Worm (Caenorhabditis elegans): ENCODE data around the gene F46G11.6.

F46G11.6 gene

ce11 chrX:5787861-5788260, 1.6 kb downstream of the F46G11.6 start, which contains the start of gene F46G11.2:
Gene F46G11.2, plus strand, starts transcription at chrX:5788161.
- TF ChIP-seq T26A5.8 (tag; optimal IDR thresholded peaks at IDR 0.05) (no peak), chd-7 (tag; optimal IDR thresholded peaks at IDR 0.05) (no peak), ccch-3 (GFP tag; optimal IDR thresholded peaks at IDR 0.05) (no peak), ceh-100 (GFP tag; IDR thresholded peaks at IDR 0.05) (no peak), madf-8 (GFP tag; conservative IDR thresholded peaks at IDR 0.05) (no peak), F52B5.7 (tag; optimal IDR thresholded peaks at IDR 0.05) (no peak), F57A8.1 (GFP tag; optimal IDR thresholded peaks at IDR 0.05) (no peak), tbp1 (GFP tag; optimal IDR thresholded peaks at IDR 0.05) (no peak), lsy-27 (tag; optimal IDR thresholded peaks at IDR 0.05; ENCODE audit: borderline replicate concordance, insufficient read depth) (no peak)

ce11 chrX:5790915-5791314, 4.6 kb downstream of the F46G11.6 start, which contains the start of gene twnk-1:
Gene twnk-1, plus strand, starts transcription at chrX:5791215.
- TF ChIP-seq bed-1 (GFP tag; IDR thresholded peaks at IDR 0.05) (no peak), ama-1 (optimal IDR thresholded peaks at IDR 0.05) (no peak), ama-1 (GFP tag; optimal IDR thresholded peaks at IDR 0.05) (no peak)

- TF ChIP-seq ama-1 (optimal IDR thresholded peaks at IDR 0.05): no peak
- TF ChIP-seq ama-1 (GFP tag; optimal IDR thresholded peaks at IDR 0.05): no peak
- no peak for TF ChIP-seq T26A5.8 (tag; optimal IDR thresholded peaks at IDR 0.05)
- TF ChIP-seq ztf-28 (GFP tag; IDR thresholded peaks at IDR 0.05): no peak
- no peak for TF ChIP-seq ceh-91 (GFP tag; IDR thresholded peaks at IDR 0.05)
- no peak for TF ChIP-seq K11D2.4 (GFP tag; IDR thresholded peaks at IDR 0.05)
- TF ChIP-seq tbp1 (GFP tag; optimal IDR thresholded peaks at IDR 0.05): no peak
- TF ChIP-seq ztf-18 (tag; optimal IDR thresholded peaks at IDR 0.05): no peak
- TF ChIP-seq snpc-4 (GFP tag; optimal IDR thresholded peaks at IDR 0.05): no peak
- no peak for TF ChIP-seq snpc-4 (tag; optimal IDR thresholded peaks at IDR 0.05)
- TF ChIP-seq ceh-58 (GFP tag; IDR thresholded peaks at IDR 0.05): no peak
- TF ChIP-seq madf-6 (GFP tag; IDR thresholded peaks at IDR 0.05): no peak
- TF ChIP-seq egl-18 (GFP tag; IDR thresholded peaks at IDR 0.05): no peak
- no peak for TF ChIP-seq athp-1 (tag; optimal IDR thresholded peaks at IDR 0.05)
- no peak for TF ChIP-seq unc-130 (GFP tag; optimal IDR thresholded peaks at IDR 0.05)
- no peak for TF ChIP-seq repo-1 (tag; optimal IDR thresholded peaks at IDR 0.05)
- no peak for TF ChIP-seq egrh-3 (GFP tag; IDR thresholded peaks at IDR 0.05)
- TF ChIP-seq cebp-2 (GFP tag; IDR thresholded peaks at IDR 0.05): no peak
- TF ChIP-seq ztf-22 (GFP tag; optimal IDR thresholded peaks at IDR 0.05): no peak
These were observed 8.1 kb downstream of the F46G11.6 start for ce11 chrX:5794432-5794831.

- TF ChIP-seq bed-2 (GFP tag; IDR thresholded peaks at IDR 0.05): no peak
- TF ChIP-seq atf-7 (tag; optimal IDR thresholded peaks at IDR 0.05): no peak
- TF ChIP-seq T26A5.8 (tag; optimal IDR thresholded peaks at IDR 0.05): no peak
- no peak for TF ChIP-seq let-526 (GFP tag; IDR thresholded peaks at IDR 0.05)
These were observed 12.4 kb downstream of the F46G11.6 start, which contains the start of gene F46G11.4 for ce11 chrX:5798690-5799089. Gene F46G11.4, minus strand, starts transcription at chrX:5798790.

ce11 chrX:5799229-5799628, 12.9 kb downstream of the F46G11.6 start:
- TF ChIP-seq ztf-3 (GFP tag; optimal IDR thresholded peaks at IDR 0.05) (no peak), him-1 (tag; optimal IDR thresholded peaks at IDR 0.05) (no peak), ceh-100 (GFP tag; IDR thresholded peaks at IDR 0.05) (no peak), pbrm-1 (GFP tag; IDR thresholded peaks at IDR 0.05) (no peak), T26A5.8 (tag; optimal IDR thresholded peaks at IDR 0.05) (no peak), nfya-2 (GFP tag; IDR thresholded peaks at IDR 0.05) (no peak), ets-4 (GFP tag; optimal IDR thresholded peaks at IDR 0.05) (no peak), ceh-58 (GFP tag; IDR thresholded peaks at IDR 0.05) (no peak), hrde-1 (tag; optimal IDR thresholded peaks at IDR 0.05; ENCODE audit: borderline replicate concordance) (no peak), D2030.7 (GFP tag; IDR thresholded peaks at IDR 0.05) (no peak), akir-1 (GFP tag; optimal IDR thresholded peaks at IDR 0.05) (no peak), egl-18 (GFP tag; IDR thresholded peaks at IDR 0.05) (no peak), hlh-26 (GFP tag; conservative IDR thresholded peaks at IDR 0.05) (no peak), nhr-120 (GFP tag; IDR thresholded peaks at IDR 0.05) (no peak)
